Fruit fly (Drosophila melanogaster): ENCODE data around the gene zfh1.
A peak's percentile ranks its signal among the peaks of the same experiment; 100 is the strongest.

zfh1 gene

DNA sequence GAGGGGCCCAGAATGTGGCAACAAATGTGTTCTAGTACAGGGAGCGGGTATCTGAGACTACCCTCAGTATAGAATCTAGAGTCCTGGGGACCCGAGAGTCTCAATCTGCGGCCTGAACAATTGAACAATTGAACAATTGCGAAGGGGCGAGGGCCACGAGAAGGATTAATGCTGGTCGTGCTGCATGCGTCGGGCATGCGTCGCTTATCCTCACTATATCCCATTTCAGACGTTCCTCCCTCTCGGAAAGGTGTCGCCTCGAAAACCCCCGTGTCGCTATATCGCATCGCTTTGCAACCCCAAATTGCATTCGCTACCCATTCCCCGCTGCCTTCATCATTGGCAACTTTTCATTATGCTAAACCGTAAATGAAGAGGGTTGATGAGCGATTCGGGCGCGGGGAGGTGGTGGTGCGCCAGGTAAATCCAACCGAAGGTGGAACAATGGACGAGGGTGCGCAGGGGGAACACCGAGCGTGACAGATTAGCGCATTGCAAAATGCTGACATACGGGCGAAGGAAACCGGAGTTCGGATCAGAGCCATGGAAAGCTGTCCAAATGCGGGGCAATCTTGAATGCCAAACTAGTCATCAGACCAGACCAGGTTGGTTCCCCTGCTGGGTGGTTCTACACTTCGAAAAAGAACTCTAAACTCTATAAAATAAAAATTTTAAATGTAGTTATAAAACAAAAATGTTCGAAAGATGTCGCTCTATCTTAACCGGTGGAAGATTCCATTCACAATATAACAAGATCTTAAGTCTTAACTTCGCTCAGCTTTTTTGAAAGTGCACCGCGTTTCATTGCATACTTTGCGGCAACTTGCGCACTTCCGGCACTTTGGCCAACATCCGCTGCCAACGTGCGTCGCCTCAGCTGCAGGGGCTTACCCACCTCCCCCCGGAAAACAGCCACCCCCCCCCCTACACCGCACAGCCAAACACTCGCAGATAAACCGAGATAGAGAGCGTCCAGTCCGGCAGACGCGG is 6.7 kb upstream of the zfh1 start (continued):
- peak; percentile 35; the same call in 1 of the 3 replicates for TF ChIP-seq CG17361 (GFP tag; IDR thresholded peaks at IDR 0.05)
- peak; percentile 96 for TF ChIP-seq gsb-n (tag; optimal IDR thresholded peaks at IDR 0.05)
- no peak for TF ChIP-seq CG6791 (GFP tag; IDR thresholded peaks at IDR 0.05; ENCODE audit: partially characterized antibody)
- no peak for TF ChIP-seq ind (GFP tag; optimal IDR thresholded peaks at IDR 0.05)
- no peak for TF ChIP-seq cas (GFP tag; IDR thresholded peaks at IDR 0.05)
- TF ChIP-seq CG17328 (GFP tag; IDR thresholded peaks at IDR 0.05), result 0 out of 2 replicates have a peak, but pooled peaks have one; percentile 19
- TF ChIP-seq CG7357 (GFP tag; IDR thresholded peaks at IDR 0.05), result 0 out of 3 replicates have a peak, but pooled peaks have one; percentile 16
- no peak for TF ChIP-seq CG9797 (GFP tag; optimal IDR thresholded peaks at IDR 0.05)
- TF ChIP-seq lmd (GFP tag; IDR thresholded peaks at IDR 0.05), result no peak
- TF ChIP-seq Optix (GFP tag; IDR thresholded peaks at IDR 0.05), result peak; percentile 50; the same call in 1 of the 3 replicates
- no peak for TF ChIP-seq Opbp (GFP tag; IDR thresholded peaks at IDR 0.05; ENCODE audit: partially characterized antibody)
- no peak for TF ChIP-seq crc (GFP tag; optimal IDR thresholded peaks at IDR 0.05)
- TF ChIP-seq inv (GFP tag; IDR thresholded peaks at IDR 0.05; ENCODE audit: partially characterized antibody), result no peak
- no peak for TF ChIP-seq exex (tag; optimal IDR thresholded peaks at IDR 0.05)
- no peak for TF ChIP-seq nmo (GFP tag; optimal IDR thresholded peaks at IDR 0.05)
- TF ChIP-seq CG11560 (tag; IDR thresholded peaks at IDR 0.05), result no peak
- no peak for TF ChIP-seq E2f1 (GFP tag; IDR thresholded peaks at IDR 0.05)
- TF ChIP-seq Asciz (GFP tag; optimal IDR thresholded peaks at IDR 0.05), result peak; percentile 8
- peak; percentile 18 for TF ChIP-seq dmrt11E (tag; optimal IDR thresholded peaks at IDR 0.05)
- TF ChIP-seq NC2α (GFP tag; optimal IDR thresholded peaks at IDR 0.05), result no peak
- TF ChIP-seq CG17829 (tag; optimal IDR thresholded peaks at IDR 0.05), result peak; percentile 22
- TF ChIP-seq z (GFP tag; IDR thresholded peaks at IDR 0.05), result 0 out of 3 replicates have a peak, but pooled peaks have one; percentile 37
- TF ChIP-seq phol (tag; optimal IDR thresholded peaks at IDR 0.05), result peak; percentile 15
- no peak for TF ChIP-seq CG10274 (GFP tag; optimal IDR thresholded peaks at IDR 0.05)
- TF ChIP-seq CG11504 (tag; optimal IDR thresholded peaks at IDR 0.05), result peak; percentile 29
- peak; percentile 72 for TF ChIP-seq CG8281 (tag; optimal IDR thresholded peaks at IDR 0.05)
- TF ChIP-seq CG7786 (GFP tag; optimal IDR thresholded peaks at IDR 0.05), result no peak
- no peak for TF ChIP-seq hkb (optimal IDR thresholded peaks at IDR 0.05)
- TF ChIP-seq hkb (GFP tag; IDR thresholded peaks at IDR 0.05), result no peak
- TF ChIP-seq CG10267 (tag; optimal IDR thresholded peaks at IDR 0.05), result peak; percentile 2
- no peak for TF ChIP-seq CG9437 (GFP tag; optimal IDR thresholded peaks at IDR 0.05)
- no peak for TF ChIP-seq D (optimal IDR thresholded peaks at IDR 0.05)
- peak; percentile 44 for TF ChIP-seq D (GFP tag; optimal IDR thresholded peaks at IDR 0.05)
- no peak for TF ChIP-seq CG17912 (GFP tag; optimal IDR thresholded peaks at IDR 0.05)
- TF ChIP-seq CG11398 (GFP tag; optimal IDR thresholded peaks at IDR 0.05), result no peak
- no peak for TF ChIP-seq Lim3 (GFP tag; IDR thresholded peaks at IDR 0.05)
- TF ChIP-seq usp (GFP tag; optimal IDR thresholded peaks at IDR 0.05), result no peak
- no peak for TF ChIP-seq kay (GFP tag; optimal IDR thresholded peaks at IDR 0.05)
- peak; percentile 5 for TF ChIP-seq CG8359 (GFP tag; optimal IDR thresholded peaks at IDR 0.05; ENCODE audit: borderline replicate concordance)
- peak; percentile 80 for TF ChIP-seq crol (GFP tag; IDR thresholded peaks at IDR 0.05)
- TF ChIP-seq sens (GFP tag), result peak; percentile 54
- TF ChIP-seq stc (GFP tag; IDR thresholded peaks at IDR 0.05), result peak; percentile 23; the same call in 1 of the 2 replicates
- TF ChIP-seq bsh (GFP tag; optimal IDR thresholded peaks at IDR 0.05), result peak in 1 of 2 experiments; percentile 29
- no peak for TF ChIP-seq repo (GFP tag; optimal IDR thresholded peaks at IDR 0.05)
- peak; percentile 24 for TF ChIP-seq Blimp-1 (GFP tag; optimal IDR thresholded peaks at IDR 0.05)
- TF ChIP-seq Ravus (GFP tag; IDR thresholded peaks at IDR 0.05), result no peak
- peak; percentile 52 for TF ChIP-seq CG10979 (tag; optimal IDR thresholded peaks at IDR 0.05)
- TF ChIP-seq tio (GFP tag; optimal IDR thresholded peaks at IDR 0.05), result no peak
- TF ChIP-seq H15 (GFP tag; IDR thresholded peaks at IDR 0.05), result 0 out of 3 replicates have a peak, but pooled peaks have one; percentile 15
